Fruit fly (Drosophila melanogaster): ENCODE results near the gene CG7131.

The CG7131 gene

DNA sequence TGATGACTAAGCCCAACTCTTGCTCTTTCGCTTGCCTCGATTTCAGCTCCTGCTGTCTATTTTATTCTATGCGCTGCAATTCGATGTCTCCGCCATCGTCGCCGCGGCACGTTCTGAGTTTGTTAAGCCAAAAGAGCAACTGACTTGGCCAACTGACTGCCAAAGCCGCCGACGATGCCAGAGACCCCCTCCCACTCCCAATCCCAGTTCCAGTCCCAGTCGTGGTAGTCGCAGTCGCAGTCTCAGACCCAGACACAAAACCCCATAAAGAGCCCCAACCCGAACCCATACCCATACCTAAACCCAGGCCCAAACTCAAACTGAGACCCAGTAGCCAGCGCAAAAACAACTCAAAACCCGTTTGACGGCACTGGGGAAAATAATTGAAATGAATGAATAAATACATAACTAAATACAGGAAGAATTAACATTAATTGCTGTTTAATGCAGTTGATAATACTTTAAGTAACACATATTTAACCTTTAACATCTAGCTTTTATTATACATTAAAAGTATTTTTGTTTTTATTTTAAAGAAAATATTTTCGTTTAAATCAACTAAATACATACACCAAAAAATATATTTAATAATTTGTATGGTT is 22.3 kb upstream of the CG7131 start:
- TF ChIP-seq CG12768 (GFP tag; optimal IDR thresholded peaks at IDR 0.05): no peak
- no peak for TF ChIP-seq bab1 (GFP tag; optimal IDR thresholded peaks at IDR 0.05)
- no peak for TF ChIP-seq tj (GFP tag; optimal IDR thresholded peaks at IDR 0.05)
- no peak for TF ChIP-seq Mnt (GFP tag; optimal IDR thresholded peaks at IDR 0.05)
- no peak for TF ChIP-seq kay (GFP tag; ENCODE audit: borderline replicate concordance)
- TF ChIP-seq pad (GFP tag; optimal IDR thresholded peaks at IDR 0.05): no peak
- no peak for TF ChIP-seq CG7045 (GFP tag; optimal IDR thresholded peaks at IDR 0.05)
- TF ChIP-seq CG5204 (GFP tag; optimal IDR thresholded peaks at IDR 0.05): no peak
- TF ChIP-seq CG14711 (tag; optimal IDR thresholded peaks at IDR 0.05): no peak
- no peak for TF ChIP-seq cnc (optimal IDR thresholded peaks at IDR 0.05)
- no peak for TF ChIP-seq ovo (GFP tag; optimal IDR thresholded peaks at IDR 0.05)
- no peak for TF ChIP-seq cic (GFP tag; optimal IDR thresholded peaks at IDR 0.05)
- TF ChIP-seq CG1620 (GFP tag; optimal IDR thresholded peaks at IDR 0.05): no peak

DNA sequence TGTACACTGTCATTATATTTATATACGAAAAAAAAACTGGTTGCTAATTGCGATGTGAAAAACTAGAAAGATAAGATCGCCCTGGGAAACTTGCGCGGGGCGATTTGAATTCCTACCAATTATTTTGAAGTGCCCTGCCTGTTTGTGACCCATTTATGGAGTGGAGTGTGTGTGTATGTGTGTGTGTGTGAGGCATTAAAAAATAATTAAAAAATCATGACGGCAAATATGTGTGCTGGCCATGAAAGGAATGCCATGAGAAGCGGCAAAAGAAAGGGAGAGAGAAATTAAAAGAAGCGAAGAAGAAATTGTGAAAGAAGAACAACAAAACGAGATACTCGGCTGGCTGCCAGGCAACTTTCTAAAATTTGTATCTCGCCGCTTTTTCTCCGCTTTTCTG is 21.3 kb upstream of the CG7131 start:
- TF ChIP-seq cic (GFP tag; optimal IDR thresholded peaks at IDR 0.05) (no peak), toe (GFP tag; optimal IDR thresholded peaks at IDR 0.05) (no peak), pad (GFP tag; optimal IDR thresholded peaks at IDR 0.05) (no peak), Crg-1 (GFP tag; optimal IDR thresholded peaks at IDR 0.05) (no peak), CG11617 (GFP tag; optimal IDR thresholded peaks at IDR 0.05) (no peak), CG7101 (tag; optimal IDR thresholded peaks at IDR 0.05) (no peak), bab1 (GFP tag; optimal IDR thresholded peaks at IDR 0.05) (no peak), Mnt (GFP tag; optimal IDR thresholded peaks at IDR 0.05) (no peak), CG12768 (GFP tag; optimal IDR thresholded peaks at IDR 0.05) (no peak), tj (GFP tag; optimal IDR thresholded peaks at IDR 0.05) (no peak), Clk (GFP tag; optimal IDR thresholded peaks at IDR 0.05) (no peak), CG7045 (GFP tag; optimal IDR thresholded peaks at IDR 0.05) (no peak)

DNA sequence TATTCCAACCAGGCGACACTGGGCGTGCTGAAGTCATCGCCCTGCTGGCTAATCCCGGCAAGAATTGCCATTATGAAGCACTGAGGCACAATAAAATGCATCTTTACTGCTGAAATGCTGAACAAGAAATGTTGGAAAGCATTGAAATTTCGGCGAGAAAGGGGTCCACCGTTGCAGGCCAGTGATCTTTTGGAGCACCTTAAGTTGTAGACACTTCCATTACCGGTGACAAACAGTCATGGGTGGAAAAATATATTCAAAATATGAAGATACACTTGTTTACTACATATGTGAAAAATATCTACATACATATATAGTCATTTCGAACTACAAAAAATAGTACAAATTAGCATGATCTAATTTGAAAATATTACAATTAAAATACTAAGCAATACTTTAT is 14.2 kb upstream of the CG7131 start, which contains the start of gene CG7126:
CG7126 (minus strand) TSS at position 101 of the 400 bp plus-strand sequence.
- TF ChIP-seq Clk (GFP tag; optimal IDR thresholded peaks at IDR 0.05): no peak
- TF ChIP-seq ovo (GFP tag; optimal IDR thresholded peaks at IDR 0.05): no peak
- TF ChIP-seq Hr96 (GFP tag; optimal IDR thresholded peaks at IDR 0.05): no peak
- TF ChIP-seq cnc (optimal IDR thresholded peaks at IDR 0.05): no peak
- no peak for TF ChIP-seq CG7101 (tag; optimal IDR thresholded peaks at IDR 0.05)
- no peak for TF ChIP-seq CG11617 (GFP tag; optimal IDR thresholded peaks at IDR 0.05)
- TF ChIP-seq pad (GFP tag; optimal IDR thresholded peaks at IDR 0.05): no peak
- TF ChIP-seq CG12768 (GFP tag; optimal IDR thresholded peaks at IDR 0.05): no peak
- no peak for TF ChIP-seq CG33017 (tag; optimal IDR thresholded peaks at IDR 0.05)
- TF ChIP-seq toe (GFP tag; optimal IDR thresholded peaks at IDR 0.05): no peak
- no peak for TF ChIP-seq tj (GFP tag; optimal IDR thresholded peaks at IDR 0.05)
- no peak for TF ChIP-seq kay (GFP tag; ENCODE audit: borderline replicate concordance)
- no peak for TF ChIP-seq CG7045 (GFP tag; optimal IDR thresholded peaks at IDR 0.05)
- no peak for TF ChIP-seq CG14711 (tag; optimal IDR thresholded peaks at IDR 0.05)
- no peak for TF ChIP-seq CG5204 (GFP tag; optimal IDR thresholded peaks at IDR 0.05)
- TF ChIP-seq Crg-1 (GFP tag; optimal IDR thresholded peaks at IDR 0.05): no peak
- TF ChIP-seq bab1 (GFP tag; optimal IDR thresholded peaks at IDR 0.05): no peak
- no peak for TF ChIP-seq Mnt (GFP tag; optimal IDR thresholded peaks at IDR 0.05)
- TF ChIP-seq CG1620 (GFP tag; optimal IDR thresholded peaks at IDR 0.05): no peak
- no peak for TF ChIP-seq cic (GFP tag; optimal IDR thresholded peaks at IDR 0.05)

DNA sequence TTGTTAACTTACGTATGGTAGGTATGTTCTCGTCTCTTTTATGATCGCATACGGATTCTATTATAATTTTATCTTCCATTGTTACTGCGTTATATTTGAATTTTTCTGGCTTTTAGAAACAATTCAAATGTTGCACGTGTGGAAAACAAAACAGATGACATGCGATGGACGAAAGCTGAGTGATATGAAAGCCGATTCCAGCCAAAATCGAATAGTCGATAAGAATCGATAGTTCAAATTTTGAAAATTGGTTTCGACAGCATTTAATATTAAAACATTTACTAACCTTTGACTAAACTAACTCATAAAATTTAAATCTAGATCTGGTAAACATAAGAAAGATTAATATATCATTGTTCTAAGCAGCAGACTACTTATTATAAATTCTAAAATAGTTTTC is 13.0 kb upstream of the CG7131 start, which contains the start of gene Polr1E:
Polr1E (minus strand) TSS at position 160 of the 400 bp plus-strand sequence.
- TF ChIP-seq toe (GFP tag; optimal IDR thresholded peaks at IDR 0.05) (no peak), Crg-1 (GFP tag; optimal IDR thresholded peaks at IDR 0.05) (peak; percentile 8), Mnt (GFP tag; optimal IDR thresholded peaks at IDR 0.05) (peak; percentile 99)

DNA sequence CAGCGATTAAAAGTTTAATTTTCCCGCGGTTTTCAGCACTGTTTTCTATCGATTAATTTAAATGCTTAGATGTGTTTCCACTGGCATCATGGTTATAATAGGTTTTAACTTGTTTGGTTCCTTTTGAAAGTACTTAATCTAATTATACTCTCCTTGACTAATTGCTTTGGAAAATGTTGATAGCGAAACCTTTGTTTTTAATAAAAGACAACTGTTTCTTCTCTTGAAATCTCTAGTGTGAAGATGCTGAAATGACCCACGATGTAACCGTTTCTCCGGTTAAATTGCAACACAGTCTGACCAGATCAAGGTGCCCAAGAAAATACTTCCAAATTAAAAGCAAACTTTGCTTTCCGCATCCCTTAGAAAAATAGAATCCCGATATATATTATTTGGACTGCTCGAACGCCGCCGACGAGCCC is 10.3 kb upstream of the CG7131 start, which contains the start of gene Dlc90F:
Dlc90F (plus strand) TSS at position 330 of the 422 bp plus-strand sequence.
- TF ChIP-seq CG12768 (GFP tag; optimal IDR thresholded peaks at IDR 0.05) (peak; percentile 49), CG7101 (tag; optimal IDR thresholded peaks at IDR 0.05) (peak; percentile 71), Hr96 (GFP tag; optimal IDR thresholded peaks at IDR 0.05) (peak; percentile 79), cic (GFP tag; optimal IDR thresholded peaks at IDR 0.05) (no peak), cnc (optimal IDR thresholded peaks at IDR 0.05) (no peak), kay (GFP tag; ENCODE audit: borderline replicate concordance) (peak; percentile 93), bab1 (GFP tag; optimal IDR thresholded peaks at IDR 0.05) (peak; percentile 69), tj (GFP tag; optimal IDR thresholded peaks at IDR 0.05) (peak; percentile 47), CG33017 (tag; optimal IDR thresholded peaks at IDR 0.05) (peak; percentile 45), toe (GFP tag; optimal IDR thresholded peaks at IDR 0.05) (peak; percentile 85), Crg-1 (GFP tag; optimal IDR thresholded peaks at IDR 0.05) (peak; percentile 72), CG7045 (GFP tag; optimal IDR thresholded peaks at IDR 0.05) (peak; percentile 35), CG1620 (GFP tag; optimal IDR thresholded peaks at IDR 0.05) (peak; percentile 57), ovo (GFP tag; optimal IDR thresholded peaks at IDR 0.05) (peak; percentile 45), CG14711 (tag; optimal IDR thresholded peaks at IDR 0.05) (peak; percentile 59), Clk (GFP tag; optimal IDR thresholded peaks at IDR 0.05) (peak; percentile 39), Mnt (GFP tag; optimal IDR thresholded peaks at IDR 0.05) (peak; percentile 66), CG11617 (GFP tag; optimal IDR thresholded peaks at IDR 0.05) (peak; percentile 61), CG5204 (GFP tag; optimal IDR thresholded peaks at IDR 0.05) (no peak), pad (GFP tag; optimal IDR thresholded peaks at IDR 0.05) (peak; percentile 36)

DNA sequence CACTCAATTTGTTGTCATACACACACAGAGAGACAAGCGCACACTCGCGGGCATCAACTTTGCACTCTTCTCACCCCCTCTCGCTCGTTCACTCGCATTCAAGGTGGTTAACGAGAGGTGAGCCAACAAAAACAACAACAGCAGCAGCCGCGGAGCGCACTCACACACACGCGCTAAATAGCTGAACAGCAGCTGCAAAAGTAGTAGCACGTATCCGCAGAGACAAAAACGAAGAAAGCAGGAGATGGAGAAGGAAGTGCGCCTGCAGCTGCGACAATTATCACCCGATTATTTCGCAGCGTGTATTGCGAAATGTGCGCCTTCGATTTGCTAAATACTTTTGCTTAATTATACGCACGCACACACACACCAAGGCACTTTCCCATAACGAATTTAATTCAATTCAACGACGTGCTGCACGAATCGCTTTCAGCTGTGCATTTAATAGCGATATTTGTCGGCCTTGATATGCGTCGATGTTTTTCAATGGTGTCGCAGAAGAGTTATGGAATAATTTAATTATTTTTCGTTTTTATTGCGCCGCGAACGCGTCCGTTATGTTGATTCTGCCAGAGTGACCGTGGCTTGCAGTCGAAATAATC is 9.8 kb upstream of the CG7131 start:
- peak; percentile 55 for TF ChIP-seq cic (GFP tag; optimal IDR thresholded peaks at IDR 0.05)
- peak; percentile 26 for TF ChIP-seq CG14711 (tag; optimal IDR thresholded peaks at IDR 0.05)
- TF ChIP-seq pad (GFP tag; optimal IDR thresholded peaks at IDR 0.05): peak; percentile 40
- TF ChIP-seq ovo (GFP tag; optimal IDR thresholded peaks at IDR 0.05): peak; percentile 41
- no peak for TF ChIP-seq cnc (optimal IDR thresholded peaks at IDR 0.05)
- TF ChIP-seq kay (GFP tag; ENCODE audit: borderline replicate concordance): no peak
- TF ChIP-seq tj (GFP tag; optimal IDR thresholded peaks at IDR 0.05): peak; percentile 6
- TF ChIP-seq Mnt (GFP tag; optimal IDR thresholded peaks at IDR 0.05): peak; percentile 78
- peak; percentile 54 for TF ChIP-seq CG7101 (tag; optimal IDR thresholded peaks at IDR 0.05)
- TF ChIP-seq CG33017 (tag; optimal IDR thresholded peaks at IDR 0.05): peak; percentile 11
- peak; percentile 61 for TF ChIP-seq CG7045 (GFP tag; optimal IDR thresholded peaks at IDR 0.05)
- TF ChIP-seq Crg-1 (GFP tag; optimal IDR thresholded peaks at IDR 0.05): no peak
- peak; percentile 28 for TF ChIP-seq CG1620 (GFP tag; optimal IDR thresholded peaks at IDR 0.05)
- TF ChIP-seq toe (GFP tag; optimal IDR thresholded peaks at IDR 0.05): peak; percentile 56
- no peak for TF ChIP-seq CG5204 (GFP tag; optimal IDR thresholded peaks at IDR 0.05)
- TF ChIP-seq Hr96 (GFP tag; optimal IDR thresholded peaks at IDR 0.05): peak; percentile 29
- peak; percentile 18 for TF ChIP-seq CG12768 (GFP tag; optimal IDR thresholded peaks at IDR 0.05)
- no peak for TF ChIP-seq Clk (GFP tag; optimal IDR thresholded peaks at IDR 0.05)
